Worm (Caenorhabditis elegans): ENCODE data around the gene snpc-1.1.
A peak's percentile ranks its signal among the peaks of the same experiment; 100 is the strongest.

The snpc-1.1 gene

DNA sequence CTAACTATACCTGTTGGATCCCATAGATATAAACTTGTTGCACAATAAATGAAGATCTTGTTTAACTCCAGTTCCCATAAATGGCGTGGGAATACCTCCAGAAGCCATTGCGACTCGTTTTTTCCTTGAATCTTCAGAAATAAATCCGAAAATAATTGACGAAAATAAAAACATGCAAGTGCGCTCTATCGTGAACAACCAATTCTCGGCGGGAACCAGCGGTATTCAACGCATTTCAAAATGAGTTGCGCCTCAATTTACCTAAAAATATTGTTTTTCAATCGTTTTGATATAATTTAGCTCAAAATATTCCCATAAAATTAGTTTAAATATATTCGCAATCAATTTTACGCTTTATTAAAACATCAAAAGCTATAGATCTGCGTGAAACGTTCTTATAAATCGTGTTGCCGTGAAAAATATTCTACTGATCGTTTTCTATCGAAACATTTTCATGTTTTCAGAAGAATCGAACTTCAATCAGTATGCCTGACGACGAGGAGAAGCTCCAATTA lies at the start of gene snpc-1.1, which contains the start of gene spdl-1:
Gene snpc-1.1, minus strand, starts transcription at position 200 of the 515 bp plus-strand sequence.
Gene spdl-1, plus strand, starts transcription at position 465 of the 515 bp plus-strand sequence.
- TF ChIP-seq blmp-1 (tag; optimal IDR thresholded peaks at IDR 0.05) (peak; percentile 53), C34B4.2 (tag; optimal IDR thresholded peaks at IDR 0.05) (no peak), mef-2 (tag; optimal IDR thresholded peaks at IDR 0.05) (no peak), dpl-1 (GFP tag; optimal IDR thresholded peaks at IDR 0.05) (peak; percentile 71 to 88 (median 77)), mab-9 (GFP tag; IDR thresholded peaks at IDR 0.05) (no peak), sptf-1 (tag; optimal IDR thresholded peaks at IDR 0.05) (no peak), rnt-1 (tag; optimal IDR thresholded peaks at IDR 0.05) (peak; percentile 22), ceh-82 (tag; optimal IDR thresholded peaks at IDR 0.05) (peak in 1 of 3 experiments; percentile 7), nhr-85 (tag) (peak; percentile 5), lsy-2 (tag; optimal IDR thresholded peaks at IDR 0.05) (peak in 1 of 2 experiments; percentile 65), ets-5 (GFP tag; IDR thresholded peaks at IDR 0.05) (no peak), tlp-1 (tag; optimal IDR thresholded peaks at IDR 0.05) (no peak), elt-2 (tag; optimal IDR thresholded peaks at IDR 0.05) (no peak), lin-35 (GFP tag; optimal IDR thresholded peaks at IDR 0.05) (peak; percentile 67 to 91), lin-14 (GFP tag; optimal IDR thresholded peaks at IDR 0.05) (peak; percentile 13), tbx-2 (tag; optimal IDR thresholded peaks at IDR 0.05) (no peak), nhr-71 (tag; optimal IDR thresholded peaks at IDR 0.05) (no peak), skn-1 (tag; optimal IDR thresholded peaks at IDR 0.05) (peak; percentile 27), C16A3.4 (tag; optimal IDR thresholded peaks at IDR 0.05) (peak; percentile 2), efl-1 (optimal IDR thresholded peaks at IDR 0.05) (peak; percentile 75 to 79), efl-1 (GFP tag; optimal IDR thresholded peaks at IDR 0.05 in 1 of 2) (peak; percentile 84 to 97), mdl-1 (tag; optimal IDR thresholded peaks at IDR 0.05) (peak in 1 of 2 experiments; percentile 7), zag-1 (tag; optimal IDR thresholded peaks at IDR 0.05) (no peak), unc-62 (GFP tag; optimal IDR thresholded peaks at IDR 0.05) (no peak), lin-15B (tag; optimal IDR thresholded peaks at IDR 0.05) (peak; percentile 1), snu-23 (GFP tag; optimal IDR thresholded peaks at IDR 0.05) (peak; percentile 24), nhr-19 (GFP tag; conservative IDR thresholded peaks at IDR 0.05) (no peak), mep-1 (tag; optimal IDR thresholded peaks at IDR 0.05) (peak; percentile 30)

DNA sequence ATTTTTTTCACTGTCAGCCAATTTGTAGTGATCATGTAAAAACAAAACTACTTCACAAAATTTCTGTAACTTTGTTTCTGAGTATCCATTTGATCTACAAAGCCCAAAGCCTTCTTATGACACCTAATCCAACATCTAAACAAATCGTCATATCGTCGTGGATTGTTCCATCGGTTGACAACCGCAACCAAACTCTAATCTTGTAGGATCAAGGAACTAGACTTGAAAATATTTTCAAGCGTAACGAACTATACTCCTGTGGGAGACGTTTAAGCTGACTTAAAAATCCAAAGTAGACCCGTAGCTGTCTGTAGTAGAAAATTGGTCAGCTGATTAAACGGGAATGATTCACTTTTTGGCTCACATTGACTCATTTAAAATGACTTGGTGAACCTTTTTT lies 48.5 kb upstream of the snpc-1.1 start:
- TF ChIP-seq pax-3 (tag; optimal IDR thresholded peaks at IDR 0.05) (no peak), dsc-1 (tag; optimal IDR thresholded peaks at IDR 0.05) (peak; percentile 3)

DNA sequence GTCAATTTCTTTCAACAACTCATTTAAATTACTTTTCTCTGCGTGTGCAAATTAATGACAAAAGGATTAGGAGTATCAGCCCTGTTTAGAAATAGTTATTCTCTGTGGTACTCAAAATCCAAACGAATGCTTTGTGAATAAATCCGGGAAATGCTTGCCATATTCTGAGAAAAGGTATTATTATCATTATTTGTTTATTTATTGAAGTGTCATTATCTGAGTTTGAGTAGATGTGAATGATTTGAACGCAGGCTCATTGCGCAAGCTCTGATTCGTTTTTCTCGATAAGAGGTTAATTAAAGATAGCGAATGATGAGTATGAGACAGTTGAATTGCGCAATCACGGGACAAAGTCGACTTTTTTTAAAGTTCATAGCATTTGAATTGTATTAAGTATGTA lies 46.8 kb upstream of the snpc-1.1 start:
- peak; percentile 41 for TF ChIP-seq pax-3 (tag; optimal IDR thresholded peaks at IDR 0.05)
- TF ChIP-seq dsc-1 (tag; optimal IDR thresholded peaks at IDR 0.05) = peak; percentile 83
- TF ChIP-seq nhr-76 (tag; optimal IDR thresholded peaks at IDR 0.05) = no peak

DNA sequence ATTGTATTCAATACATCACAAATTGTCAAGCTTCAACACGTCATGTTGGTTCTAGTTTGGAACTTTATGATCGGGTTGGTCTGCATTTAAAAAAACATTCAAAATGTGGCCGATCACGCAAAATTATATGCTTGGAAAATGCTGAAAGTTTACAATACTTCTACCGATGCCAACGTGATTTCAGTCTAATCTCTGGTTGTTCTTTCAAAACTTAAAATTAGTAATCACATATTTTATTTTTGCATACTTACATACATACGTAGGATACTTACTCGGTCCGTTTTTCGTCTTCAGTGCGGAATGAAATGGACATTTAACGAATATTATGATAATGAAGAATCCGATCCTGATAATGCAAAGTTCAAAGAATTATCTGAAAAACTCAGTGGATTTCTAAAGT lies 44.0 kb upstream of the snpc-1.1 start, which contains the start of gene srw-62:
Gene srw-62, plus strand, starts transcription at position 301 of the 400 bp plus-strand sequence.
- no peak for TF ChIP-seq grh-1 (GFP tag; IDR thresholded peaks at IDR 0.05)
- TF ChIP-seq unc-30 (tag; optimal IDR thresholded peaks at IDR 0.05) = no peak
- TF ChIP-seq unc-86 (tag; optimal IDR thresholded peaks at IDR 0.05) = no peak

DNA sequence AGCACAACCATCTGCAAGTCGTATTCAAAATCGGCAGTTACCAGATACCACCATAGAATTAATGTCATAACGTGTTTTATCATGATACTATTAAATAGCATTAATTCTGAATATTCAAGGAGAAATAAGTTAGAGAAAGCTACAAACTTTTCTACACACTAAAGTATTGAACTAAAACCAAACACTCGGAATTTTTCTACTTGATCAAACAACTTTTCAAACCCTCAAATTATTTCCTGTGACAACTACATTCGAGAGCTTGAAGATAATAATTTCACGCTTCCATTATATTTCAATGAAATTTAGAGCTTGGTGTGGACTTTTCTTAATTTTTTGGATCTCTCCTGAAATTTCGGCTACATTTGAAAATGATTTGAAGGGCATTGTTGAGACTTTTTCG lies 41.4 kb upstream of the snpc-1.1 start, which contains the start of gene irld-47:
Gene irld-47, minus strand, starts transcription at position 101 of the 400 bp plus-strand sequence.
- TF ChIP-seq lin-13 (GFP tag; optimal IDR thresholded peaks at IDR 0.05) (no peak), nhr-71 (tag; optimal IDR thresholded peaks at IDR 0.05) (no peak), xbp-1 (tag; optimal IDR thresholded peaks at IDR 0.05) (no peak), unc-30 (tag; optimal IDR thresholded peaks at IDR 0.05) (no peak), lin-15B (tag; optimal IDR thresholded peaks at IDR 0.05) (no peak), rnt-1 (tag; optimal IDR thresholded peaks at IDR 0.05) (no peak), vab-15 (tag; optimal IDR thresholded peaks at IDR 0.05) (no peak), nhr-84 (tag; optimal IDR thresholded peaks at IDR 0.05) (no peak)

All from whole organism, L1 larva.